Fruit fly (Drosophila melanogaster) whole organism, embryonic: ENCODE data around the gene MED28.

Experiments used
- Ada2b ChIP-seq: fragments of 200-800 bp; sonication (Bioruptor generic); IDR thresholded peaks from 2 replicates; pipeline ENCODE4 v1.3.6; 2022; ENCODE audit warnings: missing biosample characterization, missing genetic modification characterization
- C15 ChIP-seq: fragments of 200-800 bp; sonication (Bioruptor generic); IDR thresholded peaks from 3 replicates; pipeline ENCODE4 v1.3.6; 2022; ENCODE audit warnings: missing biosample characterization, missing genetic modification characterization
- CG10654 ChIP-seq: fragments of 200-800 bp; sonication (Bioruptor generic); optimal IDR thresholded peaks from 2 replicates; lab custom pipeline; 2016; ENCODE audit warnings: missing biosample characterization, missing genetic modification characterization
- CG11093 ChIP-seq: fragments of 200-800 bp; sonication (Bioruptor generic); IDR thresholded peaks from 3 replicates; pipeline ENCODE4 v1.3.6; 2022; ENCODE audit warnings: missing biosample characterization, missing genetic modification characterization
- CG11456 ChIP-seq: fragments of 200-800 bp; sonication (Bioruptor generic); IDR thresholded peaks from 3 replicates; pipeline ENCODE4 v1.3.6; 2022; ENCODE audit warnings: missing biosample characterization, missing genetic modification characterization
- CG13287 ChIP-seq: fragments of 200-800 bp; sonication (Bioruptor generic); IDR thresholded peaks from 2 replicates; pipeline ENCODE4 v1.3.6; 2022; ENCODE audit warnings: missing biosample characterization, missing genetic modification characterization; ENCODE audit not compliant: partially characterized antibody
- CG2199 ChIP-seq: fragments of 200-800 bp; sonication (Bioruptor generic); IDR thresholded peaks from 3 replicates; pipeline ENCODE4 v1.3.6; 2022; ENCODE audit warnings: missing biosample characterization, missing genetic modification characterization
- CG30020 ChIP-seq: fragments of 200-800 bp; optimal IDR thresholded peaks from 2 replicates; lab custom pipeline; 2019; ENCODE audit warnings: missing biosample characterization, mild to moderate bottlenecking, missing genetic modification characterization, moderate library complexity
- CG3838 ChIP-seq: fragments of 200-800 bp; sonication (Bioruptor generic); optimal IDR thresholded peaks from 3 replicates; lab custom pipeline; 2016; ENCODE audit warnings: missing biosample characterization, missing genetic modification characterization
- CG6765 ChIP-seq: fragments of 200-800 bp; sonication (Bioruptor generic); optimal IDR thresholded peaks from 3 replicates; lab custom pipeline; 2017; ENCODE audit warnings: missing biosample characterization, mild to moderate bottlenecking, missing genetic modification characterization
- CG7357 ChIP-seq: fragments of 200-800 bp; sonication (Bioruptor generic); IDR thresholded peaks from 3 replicates; pipeline ENCODE4 v1.3.6; 2022; ENCODE audit warnings: missing biosample characterization, missing genetic modification characterization
- CG7839 ChIP-seq: fragments of 200-800 bp; sonication (Bioruptor generic); optimal IDR thresholded peaks from 3 replicates; lab custom pipeline; 2018; ENCODE audit warnings: missing biosample characterization, mild to moderate bottlenecking, missing genetic modification characterization, moderate library complexity
- CG8944 ChIP-seq: fragments of 200-800 bp; sonication (Bioruptor generic); optimal IDR thresholded peaks from 3 replicates; lab custom pipeline; 2016; ENCODE audit warnings: missing biosample characterization, missing genetic modification characterization
- Chrac-16 ChIP-seq: fragments of 200-800 bp; sonication (Bioruptor generic); optimal IDR thresholded peaks from 3 replicates; lab custom pipeline; 2016; ENCODE audit warnings: missing biosample characterization, missing genetic modification characterization
- Ets97D ChIP-seq: fragments of 200-800 bp; sonication (Bioruptor generic); optimal IDR thresholded peaks from 3 replicates; lab custom pipeline; 2016; ENCODE audit warnings: missing biosample characterization, missing genetic modification characterization
- Fer2 ChIP-seq: fragments of 200-800 bp; sonication (Bioruptor generic); optimal IDR thresholded peaks from 2 replicates; lab custom pipeline; 2018; ENCODE audit warnings: missing biosample characterization, mild to moderate bottlenecking, missing genetic modification characterization, moderate library complexity
- Hr51 ChIP-seq, 2 experiments: fragments of 200-800 bp; sonication (Bioruptor generic); optimal IDR thresholded peaks; 2 replicates in 1 of 2; 3 replicates in 1 of 2; lab custom pipeline; 2016 to 2018; ENCODE audit warnings: missing biosample characterization in 2 of 2, missing genetic modification characterization in 2 of 2, mild to moderate bottlenecking in 1 of 2, moderate library complexity in 1 of 2
- Jarid2 ChIP-seq: fragments of 200-800 bp; sonication (Bioruptor generic); optimal IDR thresholded peaks from 3 replicates; lab custom pipeline; 2017; ENCODE audit warnings: mild to moderate bottlenecking, missing biosample characterization, missing genetic modification reagents, missing genetic modification characterization
- Lhr ChIP-seq: fragments of 200-800 bp; sonication (Bioruptor generic); optimal IDR thresholded peaks from 3 replicates; lab custom pipeline; 2017; ENCODE audit warnings: mild to moderate bottlenecking, missing biosample characterization, missing genetic modification reagents, missing genetic modification characterization
- MTF-1 ChIP-seq: fragments of 200-800 bp; sonication (Bioruptor generic); optimal IDR thresholded peaks from 2 replicates; lab custom pipeline; 2018; ENCODE audit warnings: missing biosample characterization, mild to moderate bottlenecking, missing genetic modification characterization, borderline replicate concordance
- Max ChIP-seq: fragments of 200-800 bp; sonication (Bioruptor generic); optimal IDR thresholded peaks from 2 replicates; lab custom pipeline; 2016; ENCODE audit warnings: missing biosample characterization, mild to moderate bottlenecking, missing genetic modification characterization
- Mrtf ChIP-seq: fragments of 200-800 bp; sonication (Bioruptor generic); IDR thresholded peaks from 3 replicates; pipeline ENCODE4 v1.3.6; 2022; ENCODE audit warnings: missing biosample characterization, missing genetic modification characterization
- Myb ChIP-seq: fragments of 200-800 bp; sonication (Bioruptor generic); optimal IDR thresholded peaks from 2 replicates; lab custom pipeline; 2016; ENCODE audit warnings: missing biosample characterization, missing genetic modification characterization
- Nf-YA ChIP-seq: fragments of 200-800 bp; sonication (Bioruptor generic); IDR thresholded peaks from 2 replicates; pipeline ENCODE4 v1.3.6; 2022; ENCODE audit warnings: missing biosample characterization, missing genetic modification characterization
- Side ChIP-seq: fragments of 200-800 bp; sonication (Bioruptor generic); optimal IDR thresholded peaks from 2 replicates; lab custom pipeline; 2016; ENCODE audit warnings: missing biosample characterization, missing genetic modification characterization
- Sox100B ChIP-seq: fragments of 200-800 bp; sonication (Bioruptor generic); optimal IDR thresholded peaks from 3 replicates; lab custom pipeline; 2018; ENCODE audit warnings: missing biosample characterization, mild to moderate bottlenecking, missing genetic modification characterization
- Usf ChIP-seq: fragments of 200-800 bp; sonication (Bioruptor generic); optimal IDR thresholded peaks from 2 replicates; lab custom pipeline; 2017; ENCODE audit warnings: missing genotype, missing biosample characterization, missing genetic modification characterization
- Vsx1 ChIP-seq: fragments of 200-800 bp; sonication (Bioruptor generic); optimal IDR thresholded peaks from 2 replicates; lab custom pipeline; 2017; ENCODE audit warnings: missing biosample characterization, mild to moderate bottlenecking, missing genetic modification characterization, missing genetic modification reagents
- amos ChIP-seq: fragments of 200-800 bp; sonication (Bioruptor generic); IDR thresholded peaks from 2 replicates; pipeline ENCODE4 v1.3.6; 2022; ENCODE audit warnings: missing biosample characterization, missing genetic modification characterization; ENCODE audit not compliant: partially characterized antibody
- aop ChIP-seq: fragments of 200-800 bp; sonication (Bioruptor generic); IDR thresholded peaks from 2 replicates; pipeline ENCODE4 v1.3.6; 2022; ENCODE audit warnings: missing biosample characterization, missing genetic modification characterization
- ase ChIP-seq: fragments of 200-800 bp; sonication (Bioruptor generic); IDR thresholded peaks from 3 replicates; pipeline ENCODE4 v1.3.6; 2022; ENCODE audit warnings: missing biosample characterization, missing genetic modification characterization
- chinmo ChIP-seq: fragments of 200-800 bp; sonication (Bioruptor generic); IDR thresholded peaks from 4 replicates; pipeline ENCODE4 v1.3.6; 2022; ENCODE audit warnings: missing biosample characterization, missing genetic modification characterization; ENCODE audit not compliant: partially characterized antibody
- crc ChIP-seq: fragments of 200-800 bp; sonication (Bioruptor generic); optimal IDR thresholded peaks from 2 replicates; lab custom pipeline; 2016; ENCODE audit warnings: missing biosample characterization, missing genetic modification characterization
- ewg ChIP-seq: fragments of 200-800 bp; sonication (Bioruptor generic); optimal IDR thresholded peaks from 3 replicates; lab custom pipeline; 2017; ENCODE audit warnings: mild to moderate bottlenecking, missing biosample characterization, missing genetic modification reagents, missing genetic modification characterization
- fd102C ChIP-seq: fragments of 200-800 bp; sonication (Bioruptor generic); optimal IDR thresholded peaks from 2 replicates; lab custom pipeline; 2018; ENCODE audit warnings: missing biosample characterization, mild to moderate bottlenecking, missing genetic modification characterization, moderate library complexity
- fu2 ChIP-seq: fragments of 200-800 bp; sonication (Bioruptor generic); optimal IDR thresholded peaks from 2 replicates; lab custom pipeline; 2016; ENCODE audit warnings: missing biosample characterization, missing genetic modification characterization
- hkb ChIP-seq, 2 experiments: fragments of 200-800 bp in 1 of 2; fragments of >200 bp in 1 of 2; sonication (Bioruptor generic) in 1 of 2; IDR thresholded peaks in 1 of 2; optimal IDR thresholded peaks in 1 of 2; 2 replicates each; pipeline versions ENCODE4 v1.3.6 to Lab custom; 2017 to 2022; ENCODE audit warnings: missing biosample characterization in 1 of 2, missing genetic modification characterization in 1 of 2
- klu ChIP-seq: fragments of 200-800 bp; sonication (Bioruptor generic); IDR thresholded peaks from 2 replicates; pipeline ENCODE4 v1.3.6; 2022; ENCODE audit warnings: missing biosample characterization, missing genetic modification characterization
- knrl ChIP-seq: fragments of 200-800 bp; sonication (Bioruptor generic); IDR thresholded peaks from 3 replicates; pipeline ENCODE4 v1.3.6; 2022; ENCODE audit warnings: missing biosample characterization, missing genetic modification characterization; ENCODE audit not compliant: partially characterized antibody
- lola ChIP-seq, 3 experiments: fragments of >200 bp in 2 of 3; fragments of 200-800 bp in 1 of 3; sonication (Bioruptor generic) in 1 of 3; optimal IDR thresholded peaks; 2 replicates each; lab custom pipeline; 2017 to 2019; ENCODE audit warnings: missing biosample characterization in 3 of 3, missing genetic modification characterization in 3 of 3, mild to moderate bottlenecking in 1 of 3, moderate library complexity in 1 of 3
- psq ChIP-seq: fragments of 200-800 bp; sonication (Bioruptor generic); optimal IDR thresholded peaks from 2 replicates; lab custom pipeline; 2017; ENCODE audit warnings: missing biosample characterization, missing genetic modification characterization
- sim ChIP-seq: fragments of 200-800 bp; sonication (Bioruptor generic); IDR thresholded peaks from 2 replicates; pipeline ENCODE4 v1.3.6; 2022; ENCODE audit warnings: missing biosample characterization, missing genetic modification characterization
- slou ChIP-seq: fragments of 200-800 bp; sonication (Bioruptor generic); optimal IDR thresholded peaks from 3 replicates; lab custom pipeline; 2016; ENCODE audit warnings: missing biosample characterization, missing genetic modification characterization
- sr ChIP-seq: fragments of 200-800 bp; sonication (Bioruptor generic); IDR thresholded peaks from 3 replicates; pipeline ENCODE4 v1.3.6; 2022; ENCODE audit warnings: missing biosample characterization, missing genetic modification characterization
- ssp ChIP-seq: fragments of 200-800 bp; sonication (Bioruptor generic); IDR thresholded peaks from 2 replicates; pipeline ENCODE4 v1.3.6; 2022; ENCODE audit warnings: missing biosample characterization, missing genetic modification characterization
- sug ChIP-seq: fragments of 200-800 bp; optimal IDR thresholded peaks from 2 replicates; lab custom pipeline; 2019; ENCODE audit warnings: missing biosample characterization, mild to moderate bottlenecking, missing genetic modification characterization, moderate library complexity
- unpg ChIP-seq: fragments of 200-800 bp; sonication (Bioruptor generic); optimal IDR thresholded peaks from 3 replicates; lab custom pipeline; 2018; ENCODE audit warnings: missing biosample characterization, mild to moderate bottlenecking, missing genetic modification characterization, moderate library complexity

MED28 gene

dm6 chr3R:25515450-25516288, 38.9 kb downstream of the MED28 start, which contains the start of gene msi (continued):
- TF ChIP-seq Ada2b (GFP tag; lab: Robert Waterston, UW) (peak; percentile 99), CG6765 (GFP tag; lab: Kevin White, UChicago) (peak; percentile 95), Usf (GFP tag; lab: Kevin White, UChicago) (peak; percentile 97), lola (GFP tag; optimal IDR thresholded peaks at IDR 0.05; lab: Kevin White, UChicago) (peak in 1 of 3 experiments; percentile 99), CG7357 (GFP tag; lab: Robert Waterston, UW) (peak; percentile 97), sug (tag; lab: Kevin White, UChicago) (peak; percentile 98), aop (peak; percentile 100), CG13287 (GFP tag; lab: Robert Waterston, UW) (peak; percentile 65), Ets97D (GFP tag; lab: Kevin White, UChicago) (peak; percentile 98), ewg (GFP tag; lab: Kevin White, UChicago) (peak; percentile 96), Hr51 (GFP tag; optimal IDR thresholded peaks at IDR 0.05; lab: Kevin White, UChicago) (peak; percentile 86 to 100), Max (GFP tag; lab: Kevin White, UChicago) (peak; percentile 97), amos (GFP tag; lab: Robert Waterston, UW) (no peak; the same call in 1 of the 2 replicates), CG10654 (GFP tag; lab: Kevin White, UChicago) (peak; percentile 97), Fer2 (tag; lab: Kevin White, UChicago) (peak; percentile 97), Vsx1 (GFP tag; lab: Kevin White, UChicago) (peak; percentile 95), CG7839 (tag; lab: Kevin White, UChicago) (peak; percentile 100), chinmo (GFP tag; lab: Robert Waterston, UW) (peak; percentile 85; the same call in 3 of the 4 replicates), klu (GFP tag; lab: Robert Waterston, UW) (peak; percentile 98), MTF-1 (GFP tag; lab: Kevin White, UChicago) (peak; percentile 91), knrl (no peak; the same call in 2 of the 3 replicates), sr (GFP tag; lab: Robert Waterston, UW) (peak; percentile 94), sim (GFP tag; lab: Robert Waterston, UW) (peak; percentile 96), Myb (GFP tag; lab: Kevin White, UChicago) (peak; percentile 63), slou (peak; percentile 89), ssp (GFP tag; lab: Robert Waterston, UW) (peak; percentile 96), hkb (optimal IDR thresholded peaks at IDR 0.05; lab: Kevin White, UChicago) (no peak), hkb (GFP tag; IDR thresholded peaks at IDR 0.05; lab: Robert Waterston, UW) (peak; percentile 99), crc (peak; percentile 35), Sox100B (GFP tag; lab: Kevin White, UChicago) (peak; percentile 100), Mrtf (GFP tag; lab: Robert Waterston, UW) (peak; percentile 98), fd102C (GFP tag; lab: Kevin White, UChicago) (peak; percentile 16), Lhr (GFP tag; lab: Kevin White, UChicago) (peak; percentile 83), ase (peak; percentile 99), Chrac-16 (peak; percentile 96), CG8944 (GFP tag; lab: Kevin White, UChicago) (peak; percentile 74), CG11093 (GFP tag; lab: Robert Waterston, UW) (peak; percentile 99), Side (GFP tag; lab: Kevin White, UChicago) (peak; percentile 67), CG2199 (peak; percentile 97), psq (peak; percentile 94), CG11456 (GFP tag; lab: Robert Waterston, UW) (peak; percentile 98), C15 (GFP tag; lab: Robert Waterston, UW) (peak; percentile 97), CG30020 (tag; lab: Kevin White, UChicago) (peak; percentile 91), Jarid2 (GFP tag; lab: Kevin White, UChicago) (peak; percentile 98), CG3838 (GFP tag; lab: Kevin White, UChicago) (peak; percentile 84), unpg (GFP tag; lab: Kevin White, UChicago) (peak; percentile 99), Nf-YA (GFP tag; lab: Robert Waterston, UW) (peak; percentile 98), fu2 (GFP tag; lab: Kevin White, UChicago) (peak; percentile 50)
